Worm (Caenorhabditis elegans) whole organism, L4 larva: ENCODE measurements around the gene ZK287.9.

Experiments
- ceh-28 ChIP-seq: fragments of 150-350 bp; optimal IDR thresholded peaks from 2 replicates; lab custom pipeline; 2014; ENCODE audit warnings: missing biosample characterization, missing genetic modification reagents, missing genetic modification characterization
- ceh-32 ChIP-seq: sonication (generic microtip); optimal IDR thresholded peaks from 2 replicates; lab custom pipeline; 2016; ENCODE audit warnings: mild to moderate bottlenecking, missing genetic modification characterization, missing compliant biosample characterization; ENCODE audit not compliant: poor library complexity
- dmd-8 ChIP-seq: fragments of 200-800 bp; sonication (Bioruptor generic); IDR thresholded peaks from 2 replicates; pipeline ENCODE4 v1.3.6; 2022; ENCODE audit warnings: missing genetic modification characterization, missing compliant biosample characterization
- lsy-2 ChIP-seq, 2 experiments: fragments of 150-350 bp in 1 of 2; sonication (generic microtip) in 1 of 2; optimal IDR thresholded peaks; 2 replicates each; lab custom pipeline; 2014 to 2017; ENCODE audit warnings: missing biosample characterization in 2 of 2, missing genetic modification characterization in 2 of 2
- nhr-237 ChIP-seq: sonication (generic microtip); optimal IDR thresholded peaks from 2 replicates; lab custom pipeline; 2017; ENCODE audit warnings: missing biosample characterization, missing genetic modification characterization
- nhr-28 ChIP-seq: fragments of 150-350 bp; optimal IDR thresholded peaks from 2 replicates; lab custom pipeline; 2014; ENCODE audit warnings: missing biosample characterization, missing genetic modification characterization
- snpc-4 ChIP-seq: fragments of 150-350 bp; optimal IDR thresholded peaks from 2 replicates; lab custom pipeline; 2014; ENCODE audit warnings: missing biosample characterization, missing genetic modification characterization
- unc-130 ChIP-seq: sonication (generic microtip); optimal IDR thresholded peaks from 2 replicates; lab custom pipeline; 2016; ENCODE audit warnings: missing genetic modification reagents, missing genetic modification characterization, missing compliant biosample characterization
- ztf-11 ChIP-seq: fragments of 150-350 bp; optimal IDR thresholded peaks from 2 replicates; lab custom pipeline; 2014; ENCODE audit warnings: missing biosample characterization, missing genetic modification characterization

ce11 chrV:9679166-9679565 is at the start of gene ZK287.9:
- TF ChIP-seq nhr-237 (tag; lab: Kevin White, UChicago) (no peak), snpc-4 (tag; lab: Kevin White, UChicago) (no peak), dmd-8 (no peak), ceh-32 (no peak), nhr-28 (peak; percentile 43), ceh-28 (tag; lab: Kevin White, UChicago) (no peak), ztf-11 (tag; lab: Kevin White, UChicago) (no peak), unc-130 (GFP tag; lab: Kevin White, UChicago) (no peak), lsy-2 (tag; optimal IDR thresholded peaks at IDR 0.05; lab: Kevin White, UChicago) (no peak)
